Fruit fly (Drosophila melanogaster) whole organism, embryonic: ENCODE results near the gene MED4.

Experiments
- Antp ChIP-seq: fragments of 200-800 bp; sonication (Bioruptor generic); optimal IDR thresholded peaks from 3 replicates; lab custom pipeline; 2016; ENCODE audit warnings: missing biosample characterization, missing genetic modification characterization
- Bteb2 ChIP-seq: fragments of 200-800 bp; sonication (Bioruptor generic); optimal IDR thresholded peaks from 2 replicates; lab custom pipeline; 2016; ENCODE audit warnings: missing biosample characterization, missing genetic modification characterization
- CG10462 ChIP-seq: fragments of 200-800 bp; sonication (Bioruptor generic); optimal IDR thresholded peaks from 2 replicates; lab custom pipeline; 2016; ENCODE audit warnings: missing biosample characterization, missing genetic modification characterization
- CG11398 ChIP-seq: fragments of 200-800 bp; sonication (Bioruptor generic); optimal IDR thresholded peaks from 2 replicates; lab custom pipeline; 2016; ENCODE audit warnings: missing biosample characterization, missing genetic modification characterization
- CG12155 ChIP-seq: fragments of 200-800 bp; sonication (Bioruptor generic); optimal IDR thresholded peaks from 3 replicates; lab custom pipeline; 2016; ENCODE audit warnings: missing biosample characterization, missing genetic modification characterization
- CG18011 ChIP-seq: fragments of 200-800 bp; sonication (Bioruptor generic); optimal IDR thresholded peaks from 2 replicates; lab custom pipeline; 2017; ENCODE audit warnings: missing biosample characterization, missing genetic modification characterization, mild to moderate bottlenecking, moderate library complexity, missing genotype
- CG31224 ChIP-seq: fragments of 200-800 bp; sonication (Bioruptor generic); IDR thresholded peaks from 2 replicates; pipeline ENCODE4 v1.3.6; 2022; ENCODE audit warnings: missing biosample characterization, missing genetic modification characterization
- CG32532 ChIP-seq: fragments of 200-800 bp; sonication (Bioruptor generic); IDR thresholded peaks from 2 replicates; pipeline ENCODE4 v1.3.6; 2022; ENCODE audit warnings: missing biosample characterization, missing genetic modification characterization
- CG3281 ChIP-seq: fragments of 200-800 bp; sonication (Bioruptor generic); optimal IDR thresholded peaks from 3 replicates; lab custom pipeline; 2017; ENCODE audit warnings: missing biosample characterization, mild to moderate bottlenecking, missing genetic modification characterization
- CG42726 ChIP-seq: fragments of 200-800 bp; sonication (Bioruptor generic); IDR thresholded peaks from 2 replicates; pipeline ENCODE4 v1.3.6; 2022; ENCODE audit warnings: missing biosample characterization, missing genetic modification characterization; ENCODE audit not compliant: partially characterized antibody
- CG4328 ChIP-seq: fragments of 200-800 bp; sonication (Bioruptor generic); optimal IDR thresholded peaks from 3 replicates; lab custom pipeline; 2017; ENCODE audit warnings: missing biosample characterization, missing genetic modification reagents, missing genetic modification characterization
- CG4360 ChIP-seq: fragments of 200-800 bp; sonication (Bioruptor generic); IDR thresholded peaks from 2 replicates; pipeline ENCODE4 v1.3.6; 2022; ENCODE audit warnings: missing biosample characterization, missing genetic modification characterization
- CG6654 ChIP-seq: fragments of 200-800 bp; sonication (Bioruptor generic); optimal IDR thresholded peaks from 2 replicates; lab custom pipeline; 2017; ENCODE audit warnings: missing biosample characterization, mild to moderate bottlenecking, missing genetic modification characterization
- CG6854 ChIP-seq: fragments of 200-800 bp; sonication (Bioruptor generic); optimal IDR thresholded peaks from 3 replicates; lab custom pipeline; 2017; ENCODE audit warnings: missing biosample characterization, mild to moderate bottlenecking, missing genetic modification characterization
- CG7271 ChIP-seq: fragments of 200-800 bp; sonication (Bioruptor generic); optimal IDR thresholded peaks from 2 replicates; lab custom pipeline; 2018; ENCODE audit warnings: missing biosample characterization, mild to moderate bottlenecking, missing genetic modification characterization, moderate library complexity
- CG9215 ChIP-seq: fragments of 200-800 bp; sonication (Bioruptor generic); IDR thresholded peaks from 2 replicates; pipeline ENCODE4 v1.3.6; 2022; ENCODE audit warnings: missing biosample characterization, missing genetic modification characterization
- CHES-1-like ChIP-seq: fragments of 200-800 bp; sonication (Bioruptor generic); optimal IDR thresholded peaks from 2 replicates; lab custom pipeline; 2016; ENCODE audit warnings: missing biosample characterization, missing genetic modification characterization
- Camta ChIP-seq: fragments of 200-800 bp; sonication (Bioruptor generic); optimal IDR thresholded peaks from 2 replicates; lab custom pipeline; 2016; ENCODE audit warnings: missing biosample characterization, missing genetic modification characterization
- E2f2 ChIP-seq: fragments of 200-800 bp; sonication (Bioruptor generic); IDR thresholded peaks from 2 replicates; pipeline ENCODE4 v1.3.6; 2022; ENCODE audit warnings: missing biosample characterization, missing genetic modification characterization
- GATAe ChIP-seq: fragments of 200-800 bp; sonication (Bioruptor generic); conservative IDR thresholded peaks from 2 replicates; pipeline ENCODE4 v1.3.6; 2022; ENCODE audit warnings: missing biosample characterization, missing genetic modification characterization
- HLH54F ChIP-seq: fragments of 200-800 bp; sonication (Bioruptor generic); optimal IDR thresholded peaks from 3 replicates; lab custom pipeline; 2016; ENCODE audit warnings: missing biosample characterization, missing genetic modification characterization
- Hand ChIP-seq: fragments of 200-800 bp; sonication (Bioruptor generic); optimal IDR thresholded peaks from 2 replicates; lab custom pipeline; 2017; ENCODE audit warnings: mild to moderate bottlenecking, missing biosample characterization, missing genetic modification reagents, missing genetic modification characterization
- Hey ChIP-seq: fragments of 200-800 bp; sonication (Bioruptor generic); optimal IDR thresholded peaks from 3 replicates; lab custom pipeline; 2018; ENCODE audit warnings: missing biosample characterization, mild to moderate bottlenecking, missing genetic modification characterization
- HmgZ ChIP-seq: fragments of 200-800 bp; sonication (Bioruptor generic); optimal IDR thresholded peaks from 2 replicates; lab custom pipeline; 2018; ENCODE audit warnings: missing biosample characterization, mild to moderate bottlenecking, missing genetic modification characterization
- Hr51 ChIP-seq, 2 experiments: fragments of 200-800 bp; sonication (Bioruptor generic); optimal IDR thresholded peaks; 2 replicates in 1 of 2; 3 replicates in 1 of 2; lab custom pipeline; 2016 to 2018; ENCODE audit warnings: missing biosample characterization in 2 of 2, missing genetic modification characterization in 2 of 2, mild to moderate bottlenecking in 1 of 2, moderate library complexity in 1 of 2
- NK7.1 ChIP-seq: fragments of 200-800 bp; sonication (Bioruptor generic); optimal IDR thresholded peaks from 3 replicates; lab custom pipeline; 2016; ENCODE audit warnings: missing biosample characterization, missing genetic modification characterization
- Oaz ChIP-seq: fragments of 200-800 bp; sonication (Bioruptor generic); IDR thresholded peaks from 2 replicates; pipeline ENCODE4 v1.3.6; 2022; ENCODE audit warnings: missing biosample characterization, missing genetic modification characterization
- Pdp1 ChIP-seq, 2 experiments: fragments of 200-800 bp; sonication (Bioruptor generic); optimal IDR thresholded peaks; 3 replicates each; lab custom pipeline; 2016; ENCODE audit warnings: missing biosample characterization in 2 of 2, missing genetic modification characterization in 2 of 2, mild to moderate bottlenecking in 1 of 2, moderate library complexity in 1 of 2
- Side ChIP-seq: fragments of 200-800 bp; sonication (Bioruptor generic); optimal IDR thresholded peaks from 2 replicates; lab custom pipeline; 2016; ENCODE audit warnings: missing biosample characterization, missing genetic modification characterization
- Sin3A ChIP-seq: fragments of >200 bp; optimal IDR thresholded peaks from 2 replicates; lab custom pipeline; 2018
- Sox100B ChIP-seq: fragments of 200-800 bp; sonication (Bioruptor generic); optimal IDR thresholded peaks from 3 replicates; lab custom pipeline; 2018; ENCODE audit warnings: missing biosample characterization, mild to moderate bottlenecking, missing genetic modification characterization
- Sry-δ ChIP-seq: fragments of 200-800 bp; sonication (Bioruptor generic); optimal IDR thresholded peaks from 2 replicates; lab custom pipeline; 2016; ENCODE audit warnings: missing biosample characterization, missing genetic modification characterization
- Ssrp ChIP-seq: fragments of 200-800 bp; sonication (Bioruptor generic); optimal IDR thresholded peaks from 2 replicates; lab custom pipeline; 2018; ENCODE audit warnings: missing biosample characterization, mild to moderate bottlenecking, missing genetic modification characterization, moderate library complexity
- Vsx1 ChIP-seq: fragments of 200-800 bp; sonication (Bioruptor generic); optimal IDR thresholded peaks from 2 replicates; lab custom pipeline; 2017; ENCODE audit warnings: missing biosample characterization, mild to moderate bottlenecking, missing genetic modification characterization, missing genetic modification reagents
- caup ChIP-seq: fragments of 200-800 bp; sonication (Bioruptor generic); optimal IDR thresholded peaks from 3 replicates; lab custom pipeline; 2017; ENCODE audit warnings: missing biosample characterization, mild to moderate bottlenecking, missing genetic modification characterization, moderate library complexity; ENCODE audit not compliant: severe bottlenecking
- dmrt11E ChIP-seq: fragments of 200-800 bp; sonication (Bioruptor generic); optimal IDR thresholded peaks from 3 replicates; lab custom pipeline; 2018; ENCODE audit warnings: missing biosample characterization, mild to moderate bottlenecking, missing genetic modification characterization, moderate library complexity
- en ChIP-seq: fragments of 200-800 bp; sonication (Bioruptor generic); optimal IDR thresholded peaks from 2 replicates; lab custom pipeline; 2016; ENCODE audit warnings: missing biosample characterization, missing genetic modification characterization
- exex ChIP-seq: fragments of 200-800 bp; sonication (Bioruptor generic); optimal IDR thresholded peaks from 4 replicates; lab custom pipeline; 2018; ENCODE audit warnings: missing biosample characterization, mild to moderate bottlenecking, missing genetic modification characterization, moderate library complexity
- hth ChIP-seq: fragments of >200 bp; optimal IDR thresholded peaks from 2 replicates; lab custom pipeline; 2017; ENCODE audit warnings: inconsistent platforms
- jing ChIP-seq: fragments of 200-800 bp; sonication (Bioruptor generic); optimal IDR thresholded peaks from 2 replicates; lab custom pipeline; 2018; ENCODE audit warnings: missing biosample characterization, mild to moderate bottlenecking, missing genetic modification characterization
- lilli ChIP-seq: fragments of 200-800 bp; sonication (Bioruptor generic); optimal IDR thresholded peaks from 3 replicates; lab custom pipeline; 2016; ENCODE audit warnings: missing biosample characterization, missing genetic modification characterization
- p53 ChIP-seq: fragments of 200-800 bp; sonication (Bioruptor generic); optimal IDR thresholded peaks from 2 replicates; lab custom pipeline; 2016; ENCODE audit warnings: missing biosample characterization, missing genetic modification characterization
- pho ChIP-seq: fragments of 200-800 bp; sonication (Bioruptor generic); optimal IDR thresholded peaks from 2 replicates; lab custom pipeline; 2016; ENCODE audit warnings: missing biosample characterization, missing genetic modification characterization
- phol ChIP-seq: fragments of 200-800 bp; sonication (Bioruptor generic); optimal IDR thresholded peaks from 3 replicates; lab custom pipeline; 2018; ENCODE audit warnings: missing biosample characterization, mild to moderate bottlenecking, missing genetic modification characterization, moderate library complexity
- pros ChIP-seq: fragments of 200-800 bp; sonication (Bioruptor generic); optimal IDR thresholded peaks from 3 replicates; lab custom pipeline; 2019; ENCODE audit warnings: missing biosample characterization, mild to moderate bottlenecking, missing genetic modification characterization, moderate library complexity
- repo ChIP-seq: fragments of 200-800 bp; sonication (Bioruptor generic); optimal IDR thresholded peaks from 2 replicates; lab custom pipeline; 2016; ENCODE audit warnings: missing biosample characterization, missing genetic modification characterization
- seq ChIP-seq: fragments of 200-800 bp; sonication (Bioruptor generic); IDR thresholded peaks from 2 replicates; pipeline ENCODE4 v1.3.6; 2022; ENCODE audit warnings: missing biosample characterization, missing genetic modification characterization
- tgo ChIP-seq: fragments of 200-800 bp; sonication (Bioruptor generic); IDR thresholded peaks from 3 replicates; pipeline ENCODE4 v1.3.6; 2022; ENCODE audit warnings: missing biosample characterization, missing genetic modification characterization
- tio ChIP-seq: fragments of 200-800 bp; sonication (Bioruptor generic); optimal IDR thresholded peaks from 2 replicates; lab custom pipeline; 2017; ENCODE audit warnings: missing biosample characterization, missing genetic modification characterization, inconsistent platforms
- unc-4 ChIP-seq: fragments of 200-800 bp; sonication (Bioruptor generic); IDR thresholded peaks from 2 replicates; pipeline ENCODE4 v1.3.6; 2022; ENCODE audit warnings: missing biosample characterization, missing genetic modification characterization; ENCODE audit not compliant: partially characterized antibody

The MED4 gene

DNA sequence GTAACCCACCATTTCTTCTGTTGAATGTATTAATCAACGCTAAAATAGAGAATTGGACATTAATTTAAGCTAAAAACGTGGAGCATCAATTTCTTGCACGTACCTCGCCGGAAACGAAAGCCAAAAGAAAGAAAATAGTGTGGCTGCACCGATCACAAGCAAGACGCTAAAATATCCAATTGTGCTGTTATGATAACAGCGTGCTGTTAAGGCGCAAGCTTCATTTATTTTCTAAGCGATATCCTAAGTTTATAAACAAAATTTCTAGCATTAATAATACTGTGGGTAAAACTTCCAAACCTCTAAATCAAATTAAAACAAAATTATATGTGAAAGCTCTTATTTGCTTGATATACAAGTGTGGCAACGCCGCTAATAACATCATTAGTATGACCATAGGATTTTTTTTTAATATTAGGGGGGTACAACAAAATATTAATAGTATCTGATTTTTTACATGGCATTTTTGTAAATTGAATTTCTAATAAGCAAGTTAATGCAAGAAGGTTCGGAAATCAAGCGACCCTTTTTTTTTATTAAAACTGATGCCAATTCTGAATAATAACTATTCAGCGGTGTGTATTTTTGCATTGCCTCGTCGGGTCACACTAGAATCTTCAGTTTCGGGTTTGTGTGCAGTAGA is 9.0 kb downstream of the MED4 start, which contains the start of the genes RpL18 and Neos (continued):
- TF ChIP-seq jing (GFP tag; lab: Kevin White, UChicago) (no peak), CHES-1-like (peak; percentile 43), seq (GFP tag; lab: Robert Waterston, UW) (peak; percentile 71), pros (no peak), Sry-δ (GFP tag; lab: Kevin White, UChicago) (peak; percentile 48), CG9215 (GFP tag; lab: Robert Waterston, UW) (no peak), NK7.1 (GFP tag; lab: Kevin White, UChicago) (peak; percentile 55), CG31224 (GFP tag; lab: Robert Waterston, UW) (no peak), Oaz (no peak), repo (peak; percentile 64), dmrt11E (peak; percentile 62), Sox100B (peak; percentile 79), Vsx1 (no peak), Antp (GFP tag; lab: Kevin White, UChicago) (peak; percentile 51), Side (peak; percentile 84), CG4328 (GFP tag; lab: Kevin White, UChicago) (peak; percentile 79), CG10462 (GFP tag; lab: Kevin White, UChicago) (peak; percentile 30), HLH54F (peak; percentile 64), p53 (GFP tag; lab: Kevin White, UChicago) (peak; percentile 62), GATAe (GFP tag; lab: Robert Waterston, UW) (no peak), CG6654 (GFP tag; lab: Kevin White, UChicago) (no peak), Hey (tag; lab: Kevin White, UChicago) (peak; percentile 63), CG7271 (tag; lab: Kevin White, UChicago) (peak; percentile 86), hth (no peak), CG3281 (GFP tag; lab: Kevin White, UChicago) (peak; percentile 85), tio (no peak), CG12155 (peak; percentile 65), Hr51 (GFP tag; optimal IDR thresholded peaks at IDR 0.05; lab: Kevin White, UChicago) (peak; percentile 54 to 68), Hand (peak; percentile 56), exex (tag; lab: Kevin White, UChicago) (no peak), HmgZ (tag; lab: Kevin White, UChicago) (peak; percentile 55), phol (tag; lab: Kevin White, UChicago) (peak; percentile 67), lilli (GFP tag; lab: Kevin White, UChicago) (peak; percentile 77), Pdp1 (GFP tag; optimal IDR thresholded peaks at IDR 0.05; lab: Kevin White, UChicago) (peak; percentile 53 to 57), CG42726 (GFP tag; lab: Robert Waterston, UW) (no peak), Bteb2 (GFP tag; lab: Kevin White, UChicago) (peak; percentile 48), CG4360 (GFP tag; lab: Robert Waterston, UW) (no peak), unc-4 (no peak), CG11398 (peak; percentile 47), E2f2 (peak; percentile 49), Ssrp (tag; lab: Kevin White, UChicago) (peak; percentile 18), en (GFP tag; lab: Kevin White, UChicago) (peak; percentile 57), CG6854 (GFP tag; lab: Kevin White, UChicago) (peak; percentile 27), CG32532 (GFP tag; lab: Robert Waterston, UW) (peak; percentile 70), Sin3A (lab: Kevin White, UChicago) (peak; percentile 36), tgo (no peak; the same call in 1 of the 3 replicates), pho (peak; percentile 74), caup (GFP tag; lab: Kevin White, UChicago) (peak; percentile 90), Camta (GFP tag; lab: Kevin White, UChicago) (peak; percentile 65), CG18011 (GFP tag; lab: Kevin White, UChicago) (peak; percentile 39)
